Fruit fly (Drosophila melanogaster): ENCODE data around the gene NTPase.

NTPase gene

DNA sequence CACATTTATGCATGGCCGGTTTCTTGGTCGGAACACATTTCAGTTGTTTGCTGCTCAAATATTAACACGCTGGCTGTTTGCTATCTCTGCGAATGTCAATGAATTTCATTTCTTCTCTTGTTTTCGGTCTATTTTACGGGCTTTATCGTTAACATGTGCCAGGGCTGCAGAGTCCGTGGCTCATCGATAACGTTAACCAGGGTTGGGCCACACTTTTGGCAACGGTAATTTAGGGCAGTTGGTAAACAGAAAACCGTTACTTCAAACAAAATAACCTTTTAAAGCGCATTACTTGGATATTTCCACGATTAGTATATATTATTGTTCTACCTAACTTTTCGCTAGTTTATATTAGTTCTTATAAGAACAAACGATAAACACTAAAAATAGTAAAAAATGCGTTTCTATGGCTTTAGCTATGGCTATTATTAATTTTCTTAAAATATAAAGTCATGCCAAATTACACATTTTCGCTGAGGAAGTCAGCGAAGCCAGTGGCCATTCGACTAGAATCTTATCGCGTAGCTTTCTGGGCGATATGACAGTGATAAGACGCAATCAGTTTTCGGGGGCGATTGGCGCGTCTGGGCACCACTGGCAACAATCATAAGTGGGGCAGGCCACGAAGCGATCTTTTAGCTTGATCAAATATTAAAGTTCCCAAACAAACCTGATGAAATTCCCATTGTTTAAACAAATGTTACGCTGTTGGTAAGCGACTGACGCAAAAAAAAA lies 2.5 kb downstream of the NTPase start (continued):
- peak; percentile 12; the same call in 1 of the 2 replicates for TF ChIP-seq CG31224 (GFP tag; IDR thresholded peaks at IDR 0.05)
- TF ChIP-seq CG12659 (GFP tag; optimal IDR thresholded peaks at IDR 0.05), result peak; percentile 64
- TF ChIP-seq sob (GFP tag; IDR thresholded peaks at IDR 0.05), result peak; percentile 76
- no peak for TF ChIP-seq CG18011 (GFP tag; optimal IDR thresholded peaks at IDR 0.05)
- no peak for TF ChIP-seq CG11695 (GFP tag; IDR thresholded peaks at IDR 0.05)
- TF ChIP-seq CG13424 (tag; optimal IDR thresholded peaks at IDR 0.05), result peak; percentile 47
- TF ChIP-seq Atf3 (GFP tag; optimal IDR thresholded peaks at IDR 0.05), result no peak
- peak; percentile 14 for TF ChIP-seq CG18476 (GFP tag; optimal IDR thresholded peaks at IDR 0.05)
- no peak for TF ChIP-seq CTCF (GFP tag; optimal IDR thresholded peaks at IDR 0.05)
- peak; percentile 86 for TF ChIP-seq Med (GFP tag)
- TF ChIP-seq CG17802 (tag; optimal IDR thresholded peaks at IDR 0.05), result no peak
- TF ChIP-seq CG17359 (tag; optimal IDR thresholded peaks at IDR 0.05), result peak; percentile 61
- no peak for TF ChIP-seq Neu2 (GFP tag; optimal IDR thresholded peaks at IDR 0.05; ENCODE audit: borderline replicate concordance)
- TF ChIP-seq CG33557 (GFP tag; optimal IDR thresholded peaks at IDR 0.05), result no peak
- TF ChIP-seq ci (GFP tag; IDR thresholded peaks at IDR 0.05), result peak; percentile 79
- TF ChIP-seq CG11723 (GFP tag; optimal IDR thresholded peaks at IDR 0.05), result peak; percentile 8
- no peak for TF ChIP-seq CG8281 (tag; optimal IDR thresholded peaks at IDR 0.05)
- TF ChIP-seq Lim3 (GFP tag; IDR thresholded peaks at IDR 0.05), result no peak
- peak; percentile 3 for TF ChIP-seq sd (tag; optimal IDR thresholded peaks at IDR 0.05)
- TF ChIP-seq CG10366 (GFP tag; IDR thresholded peaks at IDR 0.05), result peak; percentile 35; the same call in 1 of the 2 replicates
- 0 out of 2 replicates have a peak, but pooled peaks have one; percentile 25 for TF ChIP-seq seq (GFP tag; IDR thresholded peaks at IDR 0.05)
- no peak for TF ChIP-seq Lpt (GFP tag; optimal IDR thresholded peaks at IDR 0.05)
- TF ChIP-seq Hr3 (GFP tag; optimal IDR thresholded peaks at IDR 0.05), result peak; percentile 39
- no peak for TF ChIP-seq Dll (GFP tag; IDR thresholded peaks at IDR 0.05; ENCODE audit: partially characterized antibody)
- TF ChIP-seq Aef1 (GFP tag; IDR thresholded peaks at IDR 0.05), result no peak
- TF ChIP-seq CrebB (tag; optimal IDR thresholded peaks at IDR 0.05), result peak; percentile 78
- no peak for TF ChIP-seq chinmo (GFP tag; IDR thresholded peaks at IDR 0.05; ENCODE audit: partially characterized antibody)
- TF ChIP-seq lov (optimal IDR thresholded peaks at IDR 0.05), result no peak
- TF ChIP-seq lov (GFP tag; IDR thresholded peaks at IDR 0.05), result no peak
- peak; percentile 75 for TF ChIP-seq wek (GFP tag; optimal IDR thresholded peaks at IDR 0.05)
- TF ChIP-seq twi (tag; optimal IDR thresholded peaks at IDR 0.05), result no peak
- TF ChIP-seq CG4328 (GFP tag; optimal IDR thresholded peaks at IDR 0.05), result no peak
- no peak for TF ChIP-seq CG16779 (GFP tag; IDR thresholded peaks at IDR 0.05)
- peak; percentile 49 for TF ChIP-seq Hsf (GFP tag; optimal IDR thresholded peaks at IDR 0.05)
- TF ChIP-seq Tbp (GFP tag; optimal IDR thresholded peaks at IDR 0.05), result no peak
- no peak for TF ChIP-seq CG1529 (GFP tag; optimal IDR thresholded peaks at IDR 0.05)
- peak; percentile 25 for TF ChIP-seq Fer3 (tag; optimal IDR thresholded peaks at IDR 0.05)
- TF ChIP-seq CoRest (tag; optimal IDR thresholded peaks at IDR 0.05), result peak; percentile 70
- TF ChIP-seq Chrac-16 (GFP tag; optimal IDR thresholded peaks at IDR 0.05), result peak; percentile 16
- TF ChIP-seq run (tag; optimal IDR thresholded peaks at IDR 0.05), result peak; percentile 15
- peak; percentile 42 for TF ChIP-seq pzg (GFP tag; optimal IDR thresholded peaks at IDR 0.05)
- TF ChIP-seq ewg (GFP tag; optimal IDR thresholded peaks at IDR 0.05), result no peak
- TF ChIP-seq eyg (GFP tag; optimal IDR thresholded peaks at IDR 0.05), result no peak
- peak; percentile 10; the same call in 1 of the 3 replicates for TF ChIP-seq B-H1 (GFP tag; IDR thresholded peaks at IDR 0.05)
- no peak for TF ChIP-seq CG1832 (GFP tag; optimal IDR thresholded peaks at IDR 0.05)
- TF ChIP-seq CG18764 (GFP tag; optimal IDR thresholded peaks at IDR 0.05), result no peak
- no peak for TF ChIP-seq hth (optimal IDR thresholded peaks at IDR 0.05)
- peak; percentile 14 for TF ChIP-seq D19B (GFP tag; optimal IDR thresholded peaks at IDR 0.05)
- TF ChIP-seq fd64A (GFP tag; optimal IDR thresholded peaks at IDR 0.05), result no peak
- TF ChIP-seq Vsx1 (GFP tag; optimal IDR thresholded peaks at IDR 0.05), result peak; percentile 15

Data from whole organism, embryonic.